Worm (Caenorhabditis elegans): ENCODE results near the gene set-11.

DNA sequence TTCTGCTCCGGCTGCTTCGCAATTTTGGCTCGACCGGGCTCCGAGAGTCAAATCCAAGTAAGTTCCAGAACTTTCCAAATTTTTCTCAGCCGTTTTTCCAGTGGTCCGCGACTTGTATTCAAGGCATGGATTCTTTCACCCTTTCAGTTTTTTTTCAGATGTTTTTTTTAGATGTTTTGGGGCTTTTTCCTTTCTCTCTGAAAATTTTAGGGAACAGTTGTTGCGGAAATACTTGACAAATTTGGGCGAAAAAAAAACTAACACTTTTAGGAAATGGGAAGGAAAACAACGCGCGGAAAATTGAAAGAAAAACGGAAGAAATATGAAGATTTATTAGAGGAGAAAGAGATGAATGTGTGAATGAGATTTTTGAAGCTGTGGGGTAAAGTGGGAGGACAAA, 33.2 kb upstream of the set-11 start, which contains the start of the genes T05A8.11 and nep-2:
- TF ChIP-seq tra-4 (tag; optimal IDR thresholded peaks at IDR 0.05) (no peak), tbx-11 (GFP tag; IDR thresholded peaks at IDR 0.05) (no peak), tbx-37 (GFP tag; conservative IDR thresholded peaks at IDR 0.05) (no peak), ama-1 (optimal IDR thresholded peaks at IDR 0.05) (no peak), ceh-13 (GFP tag; optimal IDR thresholded peaks at IDR 0.05) (no peak), ceh-36 (tag; optimal IDR thresholded peaks at IDR 0.05) (no peak), B0310.2 (tag; optimal IDR thresholded peaks at IDR 0.05) (no peak)
